Worm (Caenorhabditis elegans): ENCODE data around the gene srg-5.

The srg-5 gene

DNA sequence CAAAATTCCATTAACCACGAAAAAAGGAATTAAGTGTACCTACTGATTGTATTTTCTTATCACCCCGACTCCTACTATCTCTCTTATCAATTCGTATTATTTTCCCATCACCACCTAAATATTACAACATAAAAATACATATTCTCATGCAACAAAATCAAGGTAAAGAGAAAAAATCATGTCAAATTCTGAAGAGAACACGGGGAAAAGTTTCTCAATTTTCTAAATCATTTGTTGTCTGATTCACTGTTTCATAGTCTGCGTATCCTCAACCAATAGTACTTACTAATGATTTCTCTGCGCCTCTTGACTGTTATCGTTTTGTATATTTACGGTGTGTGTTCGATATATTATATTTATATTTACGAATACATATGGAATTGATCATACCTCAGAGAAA is 32.5 kb downstream of the srg-5 start:
- TF ChIP-seq elt-2 (tag; optimal IDR thresholded peaks at IDR 0.05) (peak; percentile 85), nhr-11 (tag; optimal IDR thresholded peaks at IDR 0.05) (no peak), unc-55 (GFP tag; optimal IDR thresholded peaks at IDR 0.05) (no peak), gmeb-2 (tag; optimal IDR thresholded peaks at IDR 0.05) (no peak), sox-2 (GFP tag; IDR thresholded peaks at IDR 0.05) (no peak)

DNA sequence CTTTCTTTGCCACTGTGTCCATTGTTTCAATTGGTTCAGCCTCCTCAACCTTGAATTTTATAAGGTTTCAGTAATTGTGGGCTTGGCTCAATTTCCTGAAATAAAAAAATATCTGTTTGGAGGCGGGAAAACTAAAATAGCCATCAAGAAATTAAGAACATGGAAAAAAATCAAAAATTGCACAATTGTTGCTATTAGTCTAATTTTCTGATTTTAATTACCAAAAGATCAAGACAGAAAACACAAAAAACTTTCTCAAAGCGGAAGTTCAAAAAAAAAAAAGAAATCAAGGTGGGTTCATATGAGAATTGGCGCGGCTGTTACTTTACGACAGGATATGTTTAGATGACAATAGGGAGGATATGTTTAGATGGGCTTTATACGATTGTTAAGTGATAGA is 33.5 kb downstream of the srg-5 start, which contains the start of gene esyt-2:
Gene esyt-2, minus strand, starts transcription at position 101 of the 400 bp plus-strand sequence.
- no peak for TF ChIP-seq gmeb-2 (tag; optimal IDR thresholded peaks at IDR 0.05)
- TF ChIP-seq dve-1 (tag; optimal IDR thresholded peaks at IDR 0.05): no peak
- no peak for TF ChIP-seq nhr-232 (tag; optimal IDR thresholded peaks at IDR 0.05)
- no peak for TF ChIP-seq lin-11 (tag; optimal IDR thresholded peaks at IDR 0.05)
- TF ChIP-seq eyg-1 (tag; optimal IDR thresholded peaks at IDR 0.05): no peak
- TF ChIP-seq Y22D7AL.16 (tag; optimal IDR thresholded peaks at IDR 0.05): no peak
- no peak for TF ChIP-seq ref-2 (tag; optimal IDR thresholded peaks at IDR 0.05)
- no peak for TF ChIP-seq mec-3 (tag; optimal IDR thresholded peaks at IDR 0.05; ENCODE audit: borderline replicate concordance)
- no peak for TF ChIP-seq pax-1 (tag; optimal IDR thresholded peaks at IDR 0.05)
- TF ChIP-seq ceh-22 (tag; optimal IDR thresholded peaks at IDR 0.05): no peak
- TF ChIP-seq pag-3 (tag; optimal IDR thresholded peaks at IDR 0.05; ENCODE audit: borderline replicate concordance): no peak
- TF ChIP-seq che-1 (tag; optimal IDR thresholded peaks at IDR 0.05): no peak
- no peak for TF ChIP-seq unc-42 (tag; optimal IDR thresholded peaks at IDR 0.05)
- no peak for TF ChIP-seq K09A11.1 (tag; optimal IDR thresholded peaks at IDR 0.05; ENCODE audit: insufficient read depth)
- TF ChIP-seq ets-4 (tag; optimal IDR thresholded peaks at IDR 0.05): no peak
- no peak for TF ChIP-seq hlh-30 (tag; optimal IDR thresholded peaks at IDR 0.05; ENCODE audit: insufficient read depth)
- no peak for TF ChIP-seq unc-86 (tag; optimal IDR thresholded peaks at IDR 0.05)
- TF ChIP-seq madf-2 (tag; optimal IDR thresholded peaks at IDR 0.05): no peak

DNA sequence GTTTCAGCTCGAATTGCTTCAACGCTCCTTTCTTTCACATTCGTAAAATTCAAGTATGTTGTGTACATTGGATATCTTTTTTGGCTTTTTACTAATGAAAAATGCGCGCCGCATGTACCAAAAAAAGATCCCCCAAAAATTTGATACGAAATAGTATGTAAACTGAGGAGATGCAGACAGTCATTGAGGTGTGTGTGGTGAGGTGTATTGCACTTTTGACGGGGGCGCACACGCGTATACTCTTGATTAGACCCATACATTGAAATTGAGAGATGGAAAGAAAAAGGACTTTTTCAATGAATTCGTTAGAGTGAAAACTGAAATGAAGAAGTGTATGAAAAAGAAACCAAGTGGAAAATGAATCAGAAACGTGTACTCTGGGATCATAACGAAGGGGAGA is 42.9 kb downstream of the srg-5 start:
- no peak for TF ChIP-seq hlh-13 (GFP tag; optimal IDR thresholded peaks at IDR 0.05)
- no peak for TF ChIP-seq pat-9 (tag; optimal IDR thresholded peaks at IDR 0.05)
- TF ChIP-seq ama-1 (optimal IDR thresholded peaks at IDR 0.05): no peak
- TF ChIP-seq ceh-22 (tag; optimal IDR thresholded peaks at IDR 0.05): no peak
- no peak for TF ChIP-seq nfya-1 (tag; optimal IDR thresholded peaks at IDR 0.05)
- no peak for TF ChIP-seq sox-4 (tag; optimal IDR thresholded peaks at IDR 0.05)
- TF ChIP-seq lin-11 (tag; optimal IDR thresholded peaks at IDR 0.05): no peak
- no peak for TF ChIP-seq pros-1 (tag; optimal IDR thresholded peaks at IDR 0.05)
- TF ChIP-seq dmd-4 (tag; optimal IDR thresholded peaks at IDR 0.05; ENCODE audit: borderline replicate concordance): no peak
- no peak for TF ChIP-seq elt-2 (tag; optimal IDR thresholded peaks at IDR 0.05)
- TF ChIP-seq odd-2 (tag; optimal IDR thresholded peaks at IDR 0.05): no peak
- no peak for TF ChIP-seq ceh-45 (GFP tag; IDR thresholded peaks at IDR 0.05)
- TF ChIP-seq pha-2 (tag; optimal IDR thresholded peaks at IDR 0.05): no peak
- TF ChIP-seq fkh-6 (tag; optimal IDR thresholded peaks at IDR 0.05): no peak
- TF ChIP-seq C38D4.7 (GFP tag; optimal IDR thresholded peaks at IDR 0.05): no peak
- TF ChIP-seq K02D7.2 (tag; optimal IDR thresholded peaks at IDR 0.05): no peak
- TF ChIP-seq F13H6.1 (tag; optimal IDR thresholded peaks at IDR 0.05): no peak
- no peak for TF ChIP-seq sdc-2 (tag; optimal IDR thresholded peaks at IDR 0.05)
- no peak for TF ChIP-seq ahr-1 (tag; optimal IDR thresholded peaks at IDR 0.05)

DNA sequence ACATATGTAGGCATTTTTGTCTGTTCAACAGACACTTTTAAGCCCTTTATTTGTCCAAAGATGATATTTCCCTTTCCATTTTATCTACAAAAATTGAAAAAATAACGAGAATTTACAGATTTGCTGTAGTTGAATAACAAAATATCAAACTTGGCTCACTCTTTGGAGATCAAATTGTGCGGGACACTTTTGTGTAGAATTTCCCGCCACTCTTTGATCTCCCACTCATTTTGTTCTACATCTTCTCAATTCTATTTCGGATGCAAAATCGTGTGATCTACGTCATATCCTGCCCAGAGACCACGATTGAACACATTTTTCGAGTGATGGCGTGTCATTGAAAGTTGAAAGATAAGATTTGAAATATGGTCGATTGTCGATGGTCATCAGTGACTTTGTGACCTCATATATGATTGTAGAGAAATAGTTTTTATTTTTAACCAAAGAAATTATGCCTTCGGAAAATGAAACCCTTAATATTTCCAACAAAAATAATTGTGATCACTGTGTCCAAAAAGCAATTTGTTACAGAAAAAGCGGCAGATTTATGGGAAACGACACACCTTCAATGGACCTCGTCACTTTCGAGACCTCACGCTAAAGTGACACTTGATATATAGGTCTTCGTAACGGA is 47.4 kb downstream of the srg-5 start, which contains the start of gene hot-4:
Gene hot-4, plus strand, starts transcription at position 584 of the 634 bp plus-strand sequence.
- no peak for TF ChIP-seq rnt-1 (tag; optimal IDR thresholded peaks at IDR 0.05)
- no peak for TF ChIP-seq pros-1 (tag; optimal IDR thresholded peaks at IDR 0.05)
- TF ChIP-seq pax-1 (tag; optimal IDR thresholded peaks at IDR 0.05): no peak
- TF ChIP-seq ceh-30 (tag; optimal IDR thresholded peaks at IDR 0.05): no peak
- TF ChIP-seq tbx-7 (tag; optimal IDR thresholded peaks at IDR 0.05): no peak
- TF ChIP-seq odd-2 (tag; optimal IDR thresholded peaks at IDR 0.05): no peak
- TF ChIP-seq ttx-3 (tag; optimal IDR thresholded peaks at IDR 0.05): no peak
- no peak for TF ChIP-seq hlh-13 (GFP tag; optimal IDR thresholded peaks at IDR 0.05)
- no peak for TF ChIP-seq K02D7.2 (tag; optimal IDR thresholded peaks at IDR 0.05)
- TF ChIP-seq unc-3 (GFP tag; conservative IDR thresholded peaks at IDR 0.05): no peak
- no peak for TF ChIP-seq unc-3 (tag; optimal IDR thresholded peaks at IDR 0.05)
- TF ChIP-seq ceh-2 (tag; optimal IDR thresholded peaks at IDR 0.05): no peak
- TF ChIP-seq ceh-19 (GFP tag; optimal IDR thresholded peaks at IDR 0.05): no peak
- no peak for TF ChIP-seq T23F11.4 (GFP tag; optimal IDR thresholded peaks at IDR 0.05)
- TF ChIP-seq zip-5 (tag; optimal IDR thresholded peaks at IDR 0.05): no peak
- TF ChIP-seq pag-3 (tag; optimal IDR thresholded peaks at IDR 0.05; ENCODE audit: borderline replicate concordance): no peak
- TF ChIP-seq K09A11.1 (tag; optimal IDR thresholded peaks at IDR 0.05; ENCODE audit: insufficient read depth): no peak
